Worm (Caenorhabditis elegans) whole organism, L1 larva: ENCODE results near the gene gldi-2.

Experiments used
- Y116A8C.19 ChIP-seq: sonication (generic microtip); optimal IDR thresholded peaks from 2 replicates; lab custom pipeline; 2016; ENCODE audit warnings: missing compliant biosample characterization, missing genetic modification characterization, borderline replicate concordance
- blmp-1 ChIP-seq: fragments of 150-350 bp; optimal IDR thresholded peaks from 2 replicates; lab custom pipeline; 2014; ENCODE audit warnings: missing biosample characterization, missing genetic modification characterization
- ceh-8 ChIP-seq: fragments of 200-800 bp; sonication (Bioruptor generic); optimal IDR thresholded peaks from 2 replicates; lab custom pipeline; 2018; ENCODE audit warnings: mild to moderate bottlenecking, missing genetic modification characterization, moderate library complexity, missing compliant biosample characterization
- ceh-82 ChIP-seq, 3 experiments: fragments of 150-350 bp in 1 of 3; sonication (generic microtip) in 2 of 3; optimal IDR thresholded peaks; 2 replicates each; lab custom pipeline; 2014 to 2017; ENCODE audit warnings: missing biosample characterization in 3 of 3, missing genetic modification characterization in 3 of 3
- ces-1 ChIP-seq: fragments of 150-350 bp; optimal IDR thresholded peaks from 2 replicates; lab custom pipeline; 2014; ENCODE audit warnings: missing biosample characterization, missing genetic modification reagents, missing genetic modification characterization
- dpl-1 ChIP-seq, 3 experiments: fragments of 150-350 bp in 2 of 3; sonication (generic microtip) in 1 of 3; optimal IDR thresholded peaks; 2 replicates each; lab custom pipeline; 2014 to 2017; ENCODE audit warnings: missing biosample characterization in 3 of 3, missing genetic modification characterization in 3 of 3, missing genetic modification reagents in 3 of 3
- efl-3 ChIP-seq: fragments of 200-800 bp; sonication (Bioruptor generic); optimal IDR thresholded peaks from 2 replicates; lab custom pipeline; 2018; ENCODE audit warnings: mild to moderate bottlenecking, missing genetic modification characterization, missing compliant biosample characterization
- egl-13 ChIP-seq: sonication (generic microtip); optimal IDR thresholded peaks from 2 replicates; lab custom pipeline; 2016; ENCODE audit warnings: missing genotype, missing genetic modification reagents, missing genetic modification characterization, missing compliant biosample characterization
- ets-5 ChIP-seq: fragments of 200-800 bp; sonication (Bioruptor generic); IDR thresholded peaks from 2 replicates; pipeline ENCODE4 v1.3.6; 2022; ENCODE audit warnings: missing genetic modification characterization, missing compliant biosample characterization
- fkh-10 ChIP-seq: sonication (generic microtip); optimal IDR thresholded peaks from 2 replicates; lab custom pipeline; 2017; ENCODE audit warnings: missing biosample characterization, missing genetic modification reagents, missing genetic modification characterization
- fos-1 ChIP-seq: fragments of 150-350 bp; optimal IDR thresholded peaks from 2 replicates; lab custom pipeline; 2014; ENCODE audit warnings: missing biosample characterization, missing genetic modification characterization
- hlh-4 ChIP-seq: sonication (generic microtip); optimal IDR thresholded peaks from 2 replicates; lab custom pipeline; 2016; ENCODE audit warnings: mild to moderate bottlenecking, missing genetic modification characterization, missing compliant biosample characterization
- hpl-2 ChIP-seq: fragments of 150-350 bp; optimal IDR thresholded peaks from 2 replicates; lab custom pipeline; 2014; ENCODE audit warnings: missing biosample characterization, missing genetic modification reagents, missing genetic modification characterization
- irx-1 ChIP-seq: sonication (generic microtip); optimal IDR thresholded peaks from 2 replicates; lab custom pipeline; 2016; ENCODE audit warnings: missing genetic modification characterization, missing compliant biosample characterization
- isw-1 ChIP-seq: fragments of 200-800 bp; sonication (Bioruptor generic); IDR thresholded peaks from 2 replicates; pipeline ENCODE4 v1.3.6; 2022; ENCODE audit warnings: missing genetic modification characterization, missing compliant biosample characterization
- lin-13 ChIP-seq: fragments of 150-350 bp; optimal IDR thresholded peaks from 2 replicates; lab custom pipeline; 2014; ENCODE audit warnings: missing biosample characterization, missing genetic modification reagents, missing genetic modification characterization
- lin-14 ChIP-seq: fragments of 200-800 bp; sonication (Bioruptor generic); optimal IDR thresholded peaks from 2 replicates; lab custom pipeline; 2018; ENCODE audit warnings: mild to moderate bottlenecking, missing genetic modification characterization, moderate library complexity, missing compliant biosample characterization
- lin-15B ChIP-seq: fragments of 150-350 bp; sonication (generic microtip); optimal IDR thresholded peaks from 3 replicates; lab custom pipeline; 2014; ENCODE audit warnings: missing biosample characterization, missing genetic modification characterization
- lin-39 ChIP-seq: fragments of 150-350 bp; optimal IDR thresholded peaks from 2 replicates; lab custom pipeline; 2014; ENCODE audit warnings: missing biosample characterization, missing genetic modification reagents, missing genetic modification characterization
- lir-3 ChIP-seq: sonication (generic microtip); optimal IDR thresholded peaks from 2 replicates; lab custom pipeline; 2016; ENCODE audit warnings: mild to moderate bottlenecking, missing genetic modification characterization, moderate library complexity, missing compliant biosample characterization; ENCODE audit not compliant: poor library complexity
- lsy-2 ChIP-seq, 2 experiments: fragments of 150-350 bp; optimal IDR thresholded peaks; 2 replicates each; lab custom pipeline; 2014; ENCODE audit warnings: missing biosample characterization in 2 of 2, missing genetic modification characterization in 2 of 2
- mef-2 ChIP-seq: fragments of 150-350 bp; optimal IDR thresholded peaks from 2 replicates; lab custom pipeline; 2014; ENCODE audit warnings: missing biosample characterization, missing genetic modification characterization
- mep-1 ChIP-seq: fragments of 150-350 bp; optimal IDR thresholded peaks from 2 replicates; lab custom pipeline; 2014; ENCODE audit warnings: missing biosample characterization, missing genetic modification characterization
- nhr-237 ChIP-seq: fragments of 150-350 bp; optimal IDR thresholded peaks from 2 replicates; lab custom pipeline; 2014; ENCODE audit warnings: missing biosample characterization, missing genetic modification characterization
- nhr-76 ChIP-seq: sonication (generic microtip); optimal IDR thresholded peaks from 2 replicates; lab custom pipeline; 2017; ENCODE audit warnings: missing biosample characterization, missing genetic modification characterization
- nhr-77 ChIP-seq: fragments of 150-350 bp; optimal IDR thresholded peaks from 2 replicates; lab custom pipeline; 2014; ENCODE audit warnings: missing biosample characterization, missing genetic modification characterization
- nhr-85 ChIP-seq: sonication (generic microtip); peaks from one replicate; lab custom pipeline; 2016; ENCODE audit warnings: missing genetic modification characterization, inconsistent platforms, missing compliant biosample characterization
- rnt-1 ChIP-seq: sonication (generic microtip); optimal IDR thresholded peaks from 2 replicates; lab custom pipeline; 2016; ENCODE audit warnings: mild to moderate bottlenecking, missing genetic modification characterization, moderate library complexity, missing compliant biosample characterization
- skn-1 ChIP-seq: fragments of 150-350 bp; optimal IDR thresholded peaks from 2 replicates; lab custom pipeline; 2014; ENCODE audit warnings: missing biosample characterization, missing genetic modification characterization
- sup-37 ChIP-seq: fragments of 200-800 bp; sonication (Bioruptor generic); optimal IDR thresholded peaks from 2 replicates; lab custom pipeline; 2018; ENCODE audit warnings: mild to moderate bottlenecking, missing genetic modification characterization, missing compliant biosample characterization
- tbx-2 ChIP-seq: sonication (generic microtip); optimal IDR thresholded peaks from 2 replicates; lab custom pipeline; 2016; ENCODE audit warnings: missing genetic modification characterization, missing compliant biosample characterization
- tlp-1 ChIP-seq: fragments of 150-350 bp; optimal IDR thresholded peaks from 2 replicates; lab custom pipeline; 2014; ENCODE audit warnings: missing biosample characterization, missing genetic modification characterization
- unc-30 ChIP-seq: sonication (generic microtip); optimal IDR thresholded peaks from 2 replicates; lab custom pipeline; 2017; ENCODE audit warnings: missing biosample characterization, missing genetic modification characterization
- unc-86 ChIP-seq: sonication (generic microtip); optimal IDR thresholded peaks from 2 replicates; lab custom pipeline; 2016; ENCODE audit warnings: missing genetic modification characterization, missing compliant biosample characterization

The gldi-2 gene

ce11 chrII:6749422-6749821 lies 33.8 kb upstream of the gldi-2 start, which contains the start of gene F41G3.10:
Gene F41G3.10 (minus strand): TSS chrII:6749522.
- TF ChIP-seq unc-86 (tag; lab: Kevin White, UChicago) (no peak), lsy-2 (tag; optimal IDR thresholded peaks at IDR 0.05; lab: Kevin White, UChicago) (no peak)

ce11 chrII:6750929-6751328 lies 32.3 kb upstream of the gldi-2 start, which contains the start of gene F41G3.20:
Gene F41G3.20 (minus strand): TSS chrII:6751029.
- no peak for TF ChIP-seq ceh-82 (tag; optimal IDR thresholded peaks at IDR 0.05; lab: Kevin White, UChicago)
- no peak for TF ChIP-seq blmp-1 (tag; lab: Kevin White, UChicago)
- no peak for TF ChIP-seq nhr-76 (tag; lab: Kevin White, UChicago)
- TF ChIP-seq dpl-1 (GFP tag; optimal IDR thresholded peaks at IDR 0.05; lab: Kevin White, UChicago) = no peak
- TF ChIP-seq unc-30 = no peak
- no peak for TF ChIP-seq ces-1 (GFP tag; lab: Kevin White, UChicago)
- TF ChIP-seq isw-1 (GFP tag; lab: Robert Waterston, UW) = no peak
- no peak for TF ChIP-seq fos-1 (tag; lab: Kevin White, UChicago)
- no peak for TF ChIP-seq nhr-237 (tag; lab: Kevin White, UChicago)

- TF ChIP-seq ets-5 (GFP tag; lab: Robert Waterston, UW) = no peak
- TF ChIP-seq Y116A8C.19 (tag; lab: Kevin White, UChicago) = no peak
- TF ChIP-seq lir-3 (tag; lab: Kevin White, UChicago) = no peak
- no peak for TF ChIP-seq nhr-237 (tag; lab: Kevin White, UChicago)
- no peak for TF ChIP-seq mep-1 (tag; lab: Kevin White, UChicago)
Observed at ce11 chrII:6752027-6752426, 31.2 kb upstream of the gldi-2 start, which contains the start of gene F41G3.19. Gene F41G3.19 (minus strand): TSS chrII:6752127.

- TF ChIP-seq fkh-10 (GFP tag; lab: Kevin White, UChicago) (no peak), lin-14 (GFP tag; lab: Kevin White, UChicago) (no peak), hlh-4 (tag; lab: Kevin White, UChicago) (no peak), lin-13 (GFP tag; lab: Kevin White, UChicago) (no peak), mef-2 (no peak), lin-39 (tag; lab: Kevin White, UChicago) (no peak), rnt-1 (tag; lab: Kevin White, UChicago) (no peak), ces-1 (GFP tag; lab: Kevin White, UChicago) (no peak), unc-86 (tag; lab: Kevin White, UChicago) (no peak), ceh-8 (GFP tag; lab: Kevin White, UChicago) (no peak), mep-1 (tag; lab: Kevin White, UChicago) (no peak)
- TF ChIP-seq, all 84 proteins: peak for 0
Observed at ce11 chrII:6752850-6753249, 30.4 kb upstream of the gldi-2 start, which contains the start of gene F41G3.21. Gene F41G3.21 (minus strand): TSS chrII:6752950.

- TF ChIP-seq efl-3 (GFP tag; lab: Kevin White, UChicago) (no peak), blmp-1 (tag; lab: Kevin White, UChicago) (no peak), hpl-2 (GFP tag; lab: Kevin White, UChicago) (no peak), unc-30 (no peak), sup-37 (no peak), unc-86 (tag; lab: Kevin White, UChicago) (no peak), nhr-85 (no peak), nhr-77 (tag; lab: Kevin White, UChicago) (no peak), lsy-2 (tag; optimal IDR thresholded peaks at IDR 0.05; lab: Kevin White, UChicago) (no peak), irx-1 (tag; lab: Kevin White, UChicago) (no peak), tbx-2 (tag; lab: Kevin White, UChicago) (no peak), mep-1 (tag; lab: Kevin White, UChicago) (no peak), tlp-1 (tag; lab: Kevin White, UChicago) (no peak), skn-1 (tag; lab: Kevin White, UChicago) (no peak), egl-13 (tag; lab: Kevin White, UChicago) (no peak), lin-15B (no peak)
Observed at ce11 chrII:6754671-6755224, 28.5 kb upstream of the gldi-2 start, which contains the start of the genes srx-95 and fis-1. Gene srx-95 (minus strand): TSS chrII:6754771. Gene fis-1 (plus strand): TSS chrII:6755174.
